Worm (Caenorhabditis elegans): Measurements from ENCODE around the gene T12G3.6.

ce11 chrIV:12015586-12015985 lies 15.5 kb downstream of the T12G3.6 start, which contains the start of gene lips-6:
- TF ChIP-seq attf-4 (tag; optimal IDR thresholded peaks at IDR 0.05) (no peak), fos-1 (tag; optimal IDR thresholded peaks at IDR 0.05) (no peak), nhr-77 (tag; optimal IDR thresholded peaks at IDR 0.05) (no peak), T20F7.1 (GFP tag; optimal IDR thresholded peaks at IDR 0.05) (no peak), ama-1 (optimal IDR thresholded peaks at IDR 0.05) (no peak), unc-39 (tag; optimal IDR thresholded peaks at IDR 0.05) (no peak), pha-4 (GFP tag; IDR thresholded peaks at IDR 0.05) (no peak), pha-4 (tag; optimal IDR thresholded peaks at IDR 0.05) (no peak), dpl-1 (GFP tag; optimal IDR thresholded peaks at IDR 0.05) (no peak), nhr-11 (tag; optimal IDR thresholded peaks at IDR 0.05) (no peak), ceh-20 (GFP tag; IDR thresholded peaks at IDR 0.05) (no peak), ceh-82 (tag; optimal IDR thresholded peaks at IDR 0.05) (no peak)

Data from whole organism, L4 larva.